Fruit fly (Drosophila melanogaster) whole organism, prepupa: Measurements from ENCODE around the gene Cdk8.

Experiments used
- Blimp-1 ChIP-seq: fragments of 200-800 bp; sonication (Bioruptor generic); optimal IDR thresholded peaks from 3 replicates; lab custom pipeline; 2017; ENCODE audit warnings: missing biosample characterization, missing genetic modification characterization, mild to moderate bottlenecking, moderate library complexity, missing genetic modification reagents
- CG10669 ChIP-seq: fragments of 200-800 bp; sonication (Bioruptor generic); optimal IDR thresholded peaks from 3 replicates; lab custom pipeline; 2018; ENCODE audit warnings: missing biosample characterization, mild to moderate bottlenecking, missing genetic modification characterization, moderate library complexity
- CG11294 ChIP-seq: fragments of 200-800 bp; sonication (Bioruptor generic); IDR thresholded peaks from 2 replicates; pipeline ENCODE4 v1.3.6; 2022; ENCODE audit warnings: missing biosample characterization, missing genetic modification characterization
- CG11762 ChIP-seq: fragments of 200-800 bp; sonication (Bioruptor generic); optimal IDR thresholded peaks from 3 replicates; lab custom pipeline; 2016; ENCODE audit warnings: missing biosample characterization, missing genetic modification characterization; ENCODE audit not compliant: insufficient read depth
- CG11902 ChIP-seq: fragments of 200-800 bp; sonication (Bioruptor generic); optimal IDR thresholded peaks from 3 replicates; lab custom pipeline; 2016; ENCODE audit warnings: missing biosample characterization, missing genetic modification characterization
- CG15336 ChIP-seq: fragments of 200-800 bp; sonication (Bioruptor generic); IDR thresholded peaks from 2 replicates; pipeline ENCODE4 v1.3.6; 2022; ENCODE audit warnings: missing biosample characterization, missing genetic modification characterization
- CG1621 ChIP-seq: fragments of 200-800 bp; sonication (Bioruptor generic); optimal IDR thresholded peaks from 3 replicates; lab custom pipeline; 2018; ENCODE audit warnings: missing biosample characterization, mild to moderate bottlenecking, missing genetic modification characterization
- CG16779 ChIP-seq: fragments of 200-800 bp; sonication (Bioruptor generic); optimal IDR thresholded peaks from 3 replicates; lab custom pipeline; 2017; ENCODE audit warnings: missing biosample characterization, mild to moderate bottlenecking, missing genetic modification characterization
- CG3032 ChIP-seq: fragments of 200-800 bp; optimal IDR thresholded peaks from 2 replicates; lab custom pipeline; 2019; ENCODE audit warnings: missing biosample characterization, mild to moderate bottlenecking, missing genetic modification characterization, moderate library complexity
- CG31627 ChIP-seq: fragments of 200-800 bp; sonication (Bioruptor generic); optimal IDR thresholded peaks from 3 replicates; lab custom pipeline; 2016; ENCODE audit warnings: missing biosample characterization, missing genetic modification characterization
- CG34406 ChIP-seq: fragments of 200-800 bp; sonication (Bioruptor generic); optimal IDR thresholded peaks from 3 replicates; lab custom pipeline; 2016; ENCODE audit warnings: missing biosample characterization, missing genetic modification characterization
- CG3919 ChIP-seq: fragments of 200-800 bp; sonication (Bioruptor generic); optimal IDR thresholded peaks from 3 replicates; lab custom pipeline; 2016; ENCODE audit warnings: missing biosample characterization, missing genetic modification characterization
- CG4318 ChIP-seq: fragments of 200-800 bp; sonication (Bioruptor generic); optimal IDR thresholded peaks from 3 replicates; lab custom pipeline; 2017; ENCODE audit warnings: missing biosample characterization, mild to moderate bottlenecking, missing genetic modification characterization
- CG6163 ChIP-seq: fragments of 200-800 bp; sonication (Bioruptor generic); IDR thresholded peaks from 3 replicates; pipeline ENCODE4 v1.3.6; 2022; ENCODE audit warnings: missing biosample characterization, missing genetic modification characterization
- CG6276 ChIP-seq: fragments of 200-800 bp; sonication (Bioruptor generic); optimal IDR thresholded peaks from 2 replicates; lab custom pipeline; 2017; ENCODE audit warnings: missing biosample characterization, mild to moderate bottlenecking, missing genetic modification characterization
- CG6808 ChIP-seq: fragments of 200-800 bp; sonication (Bioruptor generic); optimal IDR thresholded peaks from 3 replicates; lab custom pipeline; 2017; ENCODE audit warnings: missing biosample characterization, missing genetic modification characterization, mild to moderate bottlenecking, moderate library complexity, missing genetic modification reagents
- CG6854 ChIP-seq: fragments of 200-800 bp; sonication (Bioruptor generic); optimal IDR thresholded peaks from 2 replicates; lab custom pipeline; 2017; ENCODE audit warnings: missing biosample characterization, mild to moderate bottlenecking, missing genetic modification characterization
- CG7368 ChIP-seq: fragments of 200-800 bp; sonication (Bioruptor generic); optimal IDR thresholded peaks from 3 replicates; lab custom pipeline; 2016; ENCODE audit warnings: missing biosample characterization, missing genetic modification characterization
- CG8119 ChIP-seq: fragments of 200-800 bp; sonication (Bioruptor generic); IDR thresholded peaks from 3 replicates; pipeline ENCODE4 v1.3.6; 2022; ENCODE audit warnings: missing biosample characterization, missing genetic modification characterization
- CG8319 ChIP-seq: fragments of 200-800 bp; sonication (Bioruptor generic); optimal IDR thresholded peaks from 3 replicates; lab custom pipeline; 2016; ENCODE audit warnings: missing biosample characterization, missing genetic modification characterization
- CG8632 ChIP-seq: fragments of 200-800 bp; sonication (Bioruptor generic); optimal IDR thresholded peaks from 3 replicates; lab custom pipeline; 2016; ENCODE audit warnings: missing biosample characterization, missing genetic modification characterization
- CG9139 ChIP-seq: fragments of 200-800 bp; sonication (Bioruptor generic); optimal IDR thresholded peaks from 3 replicates; lab custom pipeline; 2017; ENCODE audit warnings: missing biosample characterization, mild to moderate bottlenecking, missing genetic modification characterization
- Eip75B ChIP-seq: fragments of 200-800 bp; sonication (Bioruptor generic); optimal IDR thresholded peaks from 3 replicates; lab custom pipeline; 2016; ENCODE audit warnings: missing biosample characterization, missing genetic modification characterization
- Eip78C ChIP-seq: fragments of 200-800 bp; sonication (Bioruptor generic); peaks from one replicate; lab custom pipeline; 2016; ENCODE audit warnings: missing biosample characterization, missing genetic modification characterization
- Eip93F ChIP-seq: fragments of 200-800 bp; sonication (Bioruptor generic); optimal IDR thresholded peaks from 2 replicates; lab custom pipeline; 2016; ENCODE audit warnings: missing biosample characterization, mild to moderate bottlenecking, missing genetic modification characterization
- Ets21C ChIP-seq: fragments of 200-800 bp; sonication (Bioruptor generic); optimal IDR thresholded peaks from 3 replicates; lab custom pipeline; 2016; ENCODE audit warnings: missing biosample characterization, missing genetic modification characterization
- Ets96B ChIP-seq: fragments of 200-800 bp; optimal IDR thresholded peaks from 2 replicates; lab custom pipeline; 2019; ENCODE audit warnings: missing biosample characterization, mild to moderate bottlenecking, missing genetic modification characterization, moderate library complexity
- Gug ChIP-seq: fragments of 200-800 bp; sonication (Bioruptor generic); IDR thresholded peaks from 2 replicates; pipeline ENCODE4 v1.3.6; 2022; ENCODE audit warnings: missing biosample characterization, missing genetic modification characterization
- Hr39 ChIP-seq: fragments of 200-800 bp; sonication (Bioruptor generic); optimal IDR thresholded peaks from 2 replicates; lab custom pipeline; 2016; ENCODE audit warnings: missing biosample characterization, missing genetic modification characterization
- Hr4 ChIP-seq: fragments of 200-800 bp; sonication (Bioruptor generic); optimal IDR thresholded peaks from 3 replicates; lab custom pipeline; 2016; ENCODE audit warnings: missing biosample characterization, missing genetic modification characterization
- Met ChIP-seq: fragments of 200-800 bp; sonication (Bioruptor generic); optimal IDR thresholded peaks from 3 replicates; lab custom pipeline; 2016; ENCODE audit warnings: missing biosample characterization, missing genetic modification characterization
- Sox102F ChIP-seq: fragments of 200-800 bp; sonication (Bioruptor generic); optimal IDR thresholded peaks from 2 replicates; lab custom pipeline; 2016; ENCODE audit warnings: missing biosample characterization, mild to moderate bottlenecking, missing genetic modification characterization
- Sox14 ChIP-seq: fragments of 200-800 bp; sonication (Bioruptor generic); optimal IDR thresholded peaks from 3 replicates; lab custom pipeline; 2016; ENCODE audit warnings: missing biosample characterization, missing genetic modification characterization
- Sox15 ChIP-seq: fragments of 200-800 bp; sonication (Bioruptor generic); optimal IDR thresholded peaks from 3 replicates; lab custom pipeline; 2016; ENCODE audit warnings: missing biosample characterization, missing genetic modification characterization
- achi ChIP-seq: fragments of 200-800 bp; sonication (Bioruptor generic); optimal IDR thresholded peaks from 3 replicates; lab custom pipeline; 2016; ENCODE audit warnings: missing biosample characterization, missing genetic modification characterization
- dac ChIP-seq: fragments of 200-800 bp; sonication (Bioruptor generic); optimal IDR thresholded peaks from 2 replicates; lab custom pipeline; 2017; ENCODE audit warnings: missing biosample characterization, mild to moderate bottlenecking, missing genetic modification characterization
- dsx ChIP-seq: fragments of 200-800 bp; optimal IDR thresholded peaks from 3 replicates; lab custom pipeline; 2019; ENCODE audit warnings: missing biosample characterization, mild to moderate bottlenecking, missing genetic modification characterization, moderate library complexity; ENCODE audit not compliant: poor library complexity, severe bottlenecking
- eg ChIP-seq: fragments of 200-800 bp; sonication (Bioruptor generic); IDR thresholded peaks from 3 replicates; pipeline ENCODE4 v1.3.6; 2022; ENCODE audit warnings: missing biosample characterization, missing genetic modification characterization
- fd59A ChIP-seq: fragments of 200-800 bp; sonication (Bioruptor generic); optimal IDR thresholded peaks from 2 replicates; lab custom pipeline; 2017; ENCODE audit warnings: missing biosample characterization, mild to moderate bottlenecking, missing genetic modification characterization, missing genetic modification reagents
- fd85E ChIP-seq: fragments of 200-800 bp; sonication (Bioruptor generic); optimal IDR thresholded peaks from 3 replicates; lab custom pipeline; 2016; ENCODE audit warnings: missing biosample characterization, missing genetic modification characterization
- net ChIP-seq: fragments of 200-800 bp; sonication (Bioruptor generic); optimal IDR thresholded peaks from 3 replicates; lab custom pipeline; 2016; ENCODE audit warnings: missing biosample characterization, missing genetic modification characterization
- pdm3 ChIP-seq: fragments of 200-800 bp; sonication (Bioruptor generic); optimal IDR thresholded peaks from 3 replicates; lab custom pipeline; 2016; ENCODE audit warnings: missing biosample characterization, missing genetic modification characterization
- salr ChIP-seq, 2 experiments: fragments of 200-800 bp; sonication (Bioruptor generic); optimal IDR thresholded peaks; 3 replicates each; lab custom pipeline; 2016 to 2018; ENCODE audit warnings: missing biosample characterization in 2 of 2, missing genetic modification characterization in 2 of 2, mild to moderate bottlenecking in 1 of 2
- ss ChIP-seq, 2 experiments: fragments of 200-800 bp; sonication (Bioruptor generic); optimal IDR thresholded peaks; 2 replicates in 1 of 2; 3 replicates in 1 of 2; lab custom pipeline; 2017 to 2018; ENCODE audit warnings: mild to moderate bottlenecking in 2 of 2, missing biosample characterization in 2 of 2, missing genetic modification characterization in 2 of 2, moderate library complexity in 1 of 2
- svp ChIP-seq: fragments of 200-800 bp; sonication (Bioruptor generic); peaks from one replicate; lab custom pipeline; 2016; ENCODE audit warnings: missing biosample characterization, missing genetic modification characterization
- topi ChIP-seq: fragments of 200-800 bp; sonication (Bioruptor generic); optimal IDR thresholded peaks from 3 replicates; lab custom pipeline; 2016; ENCODE audit warnings: missing biosample characterization, missing genetic modification characterization

The Cdk8 gene

dm6 chr3L:9848744-9849143 is 10.3 kb upstream of the Cdk8 start (continued):
- TF ChIP-seq CG11762 (GFP tag; lab: Kevin White, UChicago) = peak; percentile 43
- TF ChIP-seq Eip75B (GFP tag; lab: Kevin White, UChicago) = peak; percentile 65
- TF ChIP-seq CG9139 (GFP tag; lab: Kevin White, UChicago) = peak; percentile 91
- TF ChIP-seq dac (GFP tag; lab: Kevin White, UChicago) = peak; percentile 8
- TF ChIP-seq Sox102F (GFP tag; lab: Kevin White, UChicago) = no peak
- TF ChIP-seq CG8119 (GFP tag; lab: Robert Waterston, UW) = peak; percentile 84
- TF ChIP-seq fd85E = no peak
- no peak for TF ChIP-seq Met
- TF ChIP-seq CG8632 (GFP tag; lab: Kevin White, UChicago) = peak; percentile 46
- TF ChIP-seq Hr4 (GFP tag; lab: Kevin White, UChicago) = no peak
- TF ChIP-seq net (GFP tag; lab: Kevin White, UChicago) = peak; percentile 67
- TF ChIP-seq CG11294 (GFP tag; lab: Robert Waterston, UW) = no peak
- peak; percentile 34 for TF ChIP-seq Sox14 (GFP tag; lab: Kevin White, UChicago)
- TF ChIP-seq dsx (GFP tag; lab: Kevin White, UChicago) = peak; percentile 66
- no peak for TF ChIP-seq Eip78C (GFP tag; lab: Kevin White, UChicago)
- no peak for TF ChIP-seq CG34406 (GFP tag; lab: Kevin White, UChicago)
- no peak for TF ChIP-seq topi (GFP tag; lab: Kevin White, UChicago)
- no peak for TF ChIP-seq Hr39 (GFP tag; lab: Kevin White, UChicago)
- no peak for TF ChIP-seq Blimp-1 (GFP tag; lab: Kevin White, UChicago)
- TF ChIP-seq svp (GFP tag; lab: Kevin White, UChicago) = no peak
- TF ChIP-seq CG4318 = no peak
- peak; percentile 64 for TF ChIP-seq CG1621
- no peak for TF ChIP-seq Gug (GFP tag; lab: Robert Waterston, UW)
- no peak for TF ChIP-seq Ets21C (GFP tag; lab: Kevin White, UChicago)
- no peak for TF ChIP-seq CG31627 (GFP tag; lab: Kevin White, UChicago)
- peak; percentile 91 for TF ChIP-seq CG6163 (GFP tag; lab: Robert Waterston, UW)
- TF ChIP-seq achi = peak; percentile 45
- TF ChIP-seq CG16779 (tag; lab: Kevin White, UChicago) = peak; percentile 83
- TF ChIP-seq CG10669 (GFP tag; lab: Kevin White, UChicago) = peak; percentile 83
- peak; percentile 75 for TF ChIP-seq Ets96B (tag; lab: Kevin White, UChicago)
- TF ChIP-seq CG11902 (GFP tag; lab: Kevin White, UChicago) = no peak
- peak; percentile 69 for TF ChIP-seq CG15336 (GFP tag; lab: Robert Waterston, UW)
- TF ChIP-seq CG6854 (GFP tag; lab: Kevin White, UChicago) = no peak
- TF ChIP-seq CG3032 (tag; lab: Kevin White, UChicago) = peak; percentile 73
- TF ChIP-seq salr (GFP tag; optimal IDR thresholded peaks at IDR 0.05; lab: Kevin White, UChicago) = peak; percentile 27 to 67
- TF ChIP-seq CG6276 (GFP tag; lab: Kevin White, UChicago) = peak; percentile 85
- TF ChIP-seq, all 60 proteins: peak for 31

dm6 chr3L:9847420-9847977 is 9.0 kb upstream of the Cdk8 start:
- TF ChIP-seq CG6808 (GFP tag; lab: Kevin White, UChicago) (no peak), CG11294 (GFP tag; lab: Robert Waterston, UW) (no peak), Ets21C (GFP tag; lab: Kevin White, UChicago) (peak; percentile 22), CG1621 (no peak), Eip93F (no peak), Hr4 (GFP tag; lab: Kevin White, UChicago) (peak; percentile 35), dac (GFP tag; lab: Kevin White, UChicago) (no peak), salr (GFP tag; optimal IDR thresholded peaks at IDR 0.05; lab: Kevin White, UChicago) (no peak), CG8632 (GFP tag; lab: Kevin White, UChicago) (no peak), dsx (GFP tag; lab: Kevin White, UChicago) (no peak), eg (0 out of 3 replicates have a peak, but pooled peaks have one; percentile 30), CG34406 (GFP tag; lab: Kevin White, UChicago) (no peak), svp (GFP tag; lab: Kevin White, UChicago) (peak; percentile 47), CG6276 (GFP tag; lab: Kevin White, UChicago) (no peak), ss (GFP tag; optimal IDR thresholded peaks at IDR 0.05; lab: Kevin White, UChicago) (no peak), CG7368 (GFP tag; lab: Kevin White, UChicago) (no peak), CG11762 (GFP tag; lab: Kevin White, UChicago) (no peak), CG4318 (no peak), Ets96B (tag; lab: Kevin White, UChicago) (no peak), CG31627 (GFP tag; lab: Kevin White, UChicago) (peak; percentile 48), pdm3 (GFP tag; lab: Kevin White, UChicago) (no peak), CG8119 (GFP tag; lab: Robert Waterston, UW) (no peak), Sox102F (GFP tag; lab: Kevin White, UChicago) (no peak), Eip78C (GFP tag; lab: Kevin White, UChicago) (peak; percentile 69), CG6163 (GFP tag; lab: Robert Waterston, UW) (no peak), Sox15 (GFP tag; lab: Kevin White, UChicago) (no peak), fd59A (no peak), CG16779 (tag; lab: Kevin White, UChicago) (no peak), CG8319 (no peak), CG3919 (GFP tag; lab: Kevin White, UChicago) (peak; percentile 4), CG10669 (GFP tag; lab: Kevin White, UChicago) (no peak)
